Fruit fly (Drosophila melanogaster) whole organism, pupa: Measurements from ENCODE around the gene CG15141.

Experiments
- CG10348 ChIP-seq: fragments of 200-800 bp; sonication (Bioruptor generic); IDR thresholded peaks from 2 replicates; pipeline ENCODE4 v1.3.6; 2022; ENCODE audit warnings: missing biosample characterization, missing genetic modification characterization
- CG12605 ChIP-seq: fragments of 200-800 bp; sonication (Bioruptor generic); IDR thresholded peaks from 2 replicates; pipeline ENCODE4 v1.3.6; 2022; ENCODE audit warnings: missing biosample characterization, missing genetic modification characterization
- CG13204 ChIP-seq: fragments of 200-800 bp; sonication (Bioruptor generic); optimal IDR thresholded peaks from 2 replicates; lab custom pipeline; 2018; ENCODE audit warnings: missing biosample characterization, mild to moderate bottlenecking, missing genetic modification characterization, moderate library complexity
- CG14655 ChIP-seq: fragments of 200-800 bp; sonication (Bioruptor generic); optimal IDR thresholded peaks from 3 replicates; lab custom pipeline; 2017; ENCODE audit warnings: mild to moderate bottlenecking, missing biosample characterization, missing genetic modification reagents, missing genetic modification characterization
- CG15710 ChIP-seq: fragments of 200-800 bp; sonication (Bioruptor generic); optimal IDR thresholded peaks from 2 replicates; lab custom pipeline; 2018; ENCODE audit warnings: missing biosample characterization, mild to moderate bottlenecking, missing genetic modification characterization, moderate library complexity
- CG17806 ChIP-seq: fragments of 200-800 bp; sonication (Bioruptor generic); optimal IDR thresholded peaks from 2 replicates; lab custom pipeline; 2018; ENCODE audit warnings: missing biosample characterization, mild to moderate bottlenecking, missing genetic modification characterization, moderate library complexity
- CG32121 ChIP-seq: fragments of 200-800 bp; sonication (Bioruptor generic); IDR thresholded peaks from 2 replicates; pipeline ENCODE4 v1.3.6; 2022; ENCODE audit warnings: missing biosample characterization, missing genetic modification characterization
- CG34367 ChIP-seq: fragments of 200-800 bp; sonication (Bioruptor generic); optimal IDR thresholded peaks from 2 replicates; lab custom pipeline; 2018; ENCODE audit warnings: missing biosample characterization, mild to moderate bottlenecking, missing genetic modification characterization
- CG4496 ChIP-seq: fragments of 200-800 bp; sonication (Bioruptor generic); IDR thresholded peaks from 3 replicates; pipeline ENCODE4 v1.3.6; 2022; ENCODE audit warnings: missing biosample characterization, missing genetic modification characterization
- CG8159 ChIP-seq: fragments of 200-800 bp; sonication (Bioruptor generic); optimal IDR thresholded peaks from 3 replicates; lab custom pipeline; 2018; ENCODE audit warnings: missing biosample characterization, mild to moderate bottlenecking, missing genetic modification characterization, moderate library complexity
- CG8301 ChIP-seq: fragments of 200-800 bp; sonication (Bioruptor generic); optimal IDR thresholded peaks from 2 replicates; lab custom pipeline; 2018; ENCODE audit warnings: missing biosample characterization, mild to moderate bottlenecking, missing genetic modification characterization
- CG9948 ChIP-seq: fragments of 200-800 bp; sonication (Bioruptor generic); optimal IDR thresholded peaks from 2 replicates; lab custom pipeline; 2018; ENCODE audit warnings: missing biosample characterization, mild to moderate bottlenecking, missing genetic modification characterization, moderate library complexity
- D1 ChIP-seq: fragments of 200-800 bp; sonication (Bioruptor generic); optimal IDR thresholded peaks from 2 replicates; lab custom pipeline; 2018; ENCODE audit warnings: missing biosample characterization, mild to moderate bottlenecking, missing genetic modification characterization, moderate library complexity
- EcR ChIP-seq: fragments of 200-800 bp; sonication (Bioruptor generic); optimal IDR thresholded peaks from 3 replicates; lab custom pipeline; 2019; ENCODE audit warnings: missing biosample characterization, missing genetic modification characterization, mild to moderate bottlenecking, moderate library complexity, missing genetic modification reagents
- Ets98B ChIP-seq: fragments of 200-800 bp; sonication (Bioruptor generic); IDR thresholded peaks from 2 replicates; pipeline ENCODE4 v1.3.6; 2022; ENCODE audit warnings: missing biosample characterization, missing genetic modification characterization
- Pif1A ChIP-seq: fragments of 200-800 bp; sonication (Bioruptor generic); optimal IDR thresholded peaks from 3 replicates; lab custom pipeline; 2016; ENCODE audit warnings: missing biosample characterization, missing genetic modification characterization
- Pif1B ChIP-seq: fragments of 200-800 bp; sonication (Bioruptor generic); optimal IDR thresholded peaks from 3 replicates; lab custom pipeline; 2016; ENCODE audit warnings: missing biosample characterization, missing genetic modification characterization
- Snoo ChIP-seq: fragments of 200-800 bp; sonication (Bioruptor generic); optimal IDR thresholded peaks from 3 replicates; lab custom pipeline; 2017; ENCODE audit warnings: missing biosample characterization, mild to moderate bottlenecking, missing genetic modification characterization, inconsistent platforms
- fd96Ca ChIP-seq: fragments of 200-800 bp; sonication (Bioruptor generic); IDR thresholded peaks from 3 replicates; pipeline ENCODE4 v1.3.6; 2022; ENCODE audit warnings: missing biosample characterization, missing genetic modification characterization
- gl ChIP-seq: fragments of 200-800 bp; sonication (Bioruptor generic); optimal IDR thresholded peaks from 2 replicates; lab custom pipeline; 2018; ENCODE audit warnings: missing biosample characterization, mild to moderate bottlenecking, missing genetic modification characterization
- rn ChIP-seq: fragments of 200-800 bp; sonication (Bioruptor generic); IDR thresholded peaks from 2 replicates; pipeline ENCODE4 v1.3.6; 2022; ENCODE audit warnings: missing biosample characterization, missing genetic modification characterization

CG15141 gene

dm6 chr2L:17384331-17385220, 25.9 kb upstream of the CG15141 start, which contains the start of gene CLIP-190:
Gene CLIP-190 (plus strand): TSS chr2L:17384700.
- TF ChIP-seq CG17806 (tag; lab: Kevin White, UChicago) (no peak), CG4496 (GFP tag; lab: Robert Waterston, UW) (0 out of 3 replicates have a peak, but pooled peaks have one; percentile 19), CG12605 (GFP tag; lab: Robert Waterston, UW) (peak; percentile 16), EcR (GFP tag; lab: Kevin White, UChicago) (no peak), Ets98B (GFP tag; lab: Robert Waterston, UW) (peak; percentile 15; the same call in 1 of the 2 replicates), CG32121 (no peak)

- TF ChIP-seq Snoo (tag; lab: Kevin White, UChicago) (peak; percentile 94), gl (tag; lab: Kevin White, UChicago) (peak; percentile 100), CG12605 (GFP tag; lab: Robert Waterston, UW) (peak; percentile 98), Pif1B (GFP tag; lab: Kevin White, UChicago) (peak; percentile 96), EcR (GFP tag; lab: Kevin White, UChicago) (peak; percentile 61), Pif1A (GFP tag; lab: Kevin White, UChicago) (peak; percentile 96), D1 (peak; percentile 98), CG34367 (peak; percentile 99), CG15710 (tag; lab: Kevin White, UChicago) (peak; percentile 97), CG8159 (peak; percentile 96), CG8301 (tag; lab: Kevin White, UChicago) (peak; percentile 88), CG14655 (peak; percentile 95), CG17806 (tag; lab: Kevin White, UChicago) (peak; percentile 96), rn (GFP tag; lab: Robert Waterston, UW) (peak; percentile 78), Ets98B (GFP tag; lab: Robert Waterston, UW) (peak; percentile 87), CG10348 (no peak), CG13204 (peak; percentile 99), fd96Ca (GFP tag; lab: Robert Waterston, UW) (no peak; the same call in 1 of the 3 replicates), CG4496 (GFP tag; lab: Robert Waterston, UW) (peak; percentile 95), CG9948 (tag; lab: Kevin White, UChicago) (peak; percentile 94), CG32121 (peak; percentile 84)
- TF ChIP-seq, all 21 proteins: peak for 19
These were observed 25.3 kb upstream of the CG15141 start for dm6 chr2L:17385221-17385529.

dm6 chr2L:17387735-17388367, 22.6 kb upstream of the CG15141 start:
- TF ChIP-seq Pif1A (GFP tag; lab: Kevin White, UChicago) = no peak
- no peak for TF ChIP-seq CG4496 (GFP tag; lab: Robert Waterston, UW)
- TF ChIP-seq Ets98B (GFP tag; lab: Robert Waterston, UW) = no peak
- TF ChIP-seq CG8301 (tag; lab: Kevin White, UChicago) = no peak
- no peak for TF ChIP-seq EcR (GFP tag; lab: Kevin White, UChicago)
- TF ChIP-seq CG15710 (tag; lab: Kevin White, UChicago) = no peak
- TF ChIP-seq CG13204 = no peak
- no peak for TF ChIP-seq D1
- TF ChIP-seq CG12605 (GFP tag; lab: Robert Waterston, UW) = no peak
- TF ChIP-seq CG10348 = no peak
- TF ChIP-seq Pif1B (GFP tag; lab: Kevin White, UChicago) = no peak
- no peak for TF ChIP-seq CG17806 (tag; lab: Kevin White, UChicago)
- no peak for TF ChIP-seq Snoo (tag; lab: Kevin White, UChicago)
- TF ChIP-seq gl (tag; lab: Kevin White, UChicago) = no peak
- TF ChIP-seq CG8159 = no peak
- TF ChIP-seq CG34367 = no peak
- no peak for TF ChIP-seq CG32121
- no peak for TF ChIP-seq fd96Ca (GFP tag; lab: Robert Waterston, UW)
- TF ChIP-seq CG9948 (tag; lab: Kevin White, UChicago) = no peak
- TF ChIP-seq, all 21 proteins: peak for 0

dm6 chr2L:17389104-17389503, 21.3 kb upstream of the CG15141 start:
- no peak for TF ChIP-seq D1
- TF ChIP-seq CG32121 = peak; percentile 54
- TF ChIP-seq CG34367 = peak; percentile 36
- no peak for TF ChIP-seq CG10348
- TF ChIP-seq CG9948 (tag; lab: Kevin White, UChicago) = no peak
- no peak for TF ChIP-seq fd96Ca (GFP tag; lab: Robert Waterston, UW)
- no peak for TF ChIP-seq CG8301 (tag; lab: Kevin White, UChicago)
- TF ChIP-seq CG15710 (tag; lab: Kevin White, UChicago) = peak; percentile 14
- peak; percentile 82; the same call in 2 of the 3 replicates for TF ChIP-seq CG4496 (GFP tag; lab: Robert Waterston, UW)
- peak; percentile 13 for TF ChIP-seq CG14655
- TF ChIP-seq rn (GFP tag; lab: Robert Waterston, UW) = no peak
- TF ChIP-seq gl (tag; lab: Kevin White, UChicago) = peak; percentile 67
- no peak for TF ChIP-seq CG13204
- peak; percentile 37 for TF ChIP-seq Pif1A (GFP tag; lab: Kevin White, UChicago)
- peak; percentile 49 for TF ChIP-seq CG8159
- TF ChIP-seq Pif1B (GFP tag; lab: Kevin White, UChicago) = peak; percentile 45
- peak; percentile 69 for TF ChIP-seq Ets98B (GFP tag; lab: Robert Waterston, UW)
- TF ChIP-seq CG17806 (tag; lab: Kevin White, UChicago) = no peak
- peak; percentile 50 for TF ChIP-seq Snoo (tag; lab: Kevin White, UChicago)
- TF ChIP-seq CG12605 (GFP tag; lab: Robert Waterston, UW) = peak; percentile 78
- peak; percentile 43 for TF ChIP-seq EcR (GFP tag; lab: Kevin White, UChicago)

- TF ChIP-seq CG14655 (no peak), CG15710 (tag; lab: Kevin White, UChicago) (no peak), CG8159 (no peak), CG13204 (no peak), CG4496 (GFP tag; lab: Robert Waterston, UW) (no peak), Snoo (tag; lab: Kevin White, UChicago) (no peak), EcR (GFP tag; lab: Kevin White, UChicago) (no peak), CG8301 (tag; lab: Kevin White, UChicago) (no peak), Ets98B (GFP tag; lab: Robert Waterston, UW) (no peak), CG32121 (no peak), Pif1B (GFP tag; lab: Kevin White, UChicago) (no peak), fd96Ca (GFP tag; lab: Robert Waterston, UW) (no peak), rn (GFP tag; lab: Robert Waterston, UW) (no peak), CG10348 (no peak), CG9948 (tag; lab: Kevin White, UChicago) (no peak), CG34367 (no peak)
These were observed 19.7 kb upstream of the CG15141 start for dm6 chr2L:17390782-17391181.
